Worm (Caenorhabditis elegans) whole organism, L4 larva: ENCODE data around the gene nlp-31.

Source experiments
- aly-2 ChIP-seq: sonication (generic microtip); optimal IDR thresholded peaks from 2 replicates; lab custom pipeline; 2018; ENCODE audit warnings: missing biosample characterization, missing genetic modification characterization
- lin-39 ChIP-seq: fragments of 150-350 bp; optimal IDR thresholded peaks from 2 replicates; lab custom pipeline; 2014; ENCODE audit warnings: missing biosample characterization, missing genetic modification reagents, missing genetic modification characterization

- no peak for TF ChIP-seq lin-39 (tag; lab: Kevin White, UChicago)
- TF ChIP-seq aly-2, result no peak
These were observed 34.8 kb upstream of the nlp-31 start, which contains the start of gene cyp-35B3 for ce11 chrV:3945053-3945452.
